Fruit fly (Drosophila melanogaster): ENCODE data around the gene CSN1b.
A peak's percentile ranks its signal among the peaks of the same experiment; 100 is the strongest.

The CSN1b gene

dm6 chr3L:18872440-18872839 lies 32.3 kb downstream of the CSN1b start, which contains the start of the genes Rad9 and Uggt:
Gene Rad9, minus strand, starts transcription at chr3L:18872553.
Gene Uggt, plus strand, starts transcription at chr3L:18872747.
- no peak for TF ChIP-seq EcR (GFP tag; optimal IDR thresholded peaks at IDR 0.05)
- TF ChIP-seq usp (GFP tag; optimal IDR thresholded peaks at IDR 0.05): no peak
- no peak for TF ChIP-seq Dll (optimal IDR thresholded peaks at IDR 0.05)
- TF ChIP-seq psq (optimal IDR thresholded peaks at IDR 0.05): no peak
- no peak for TF ChIP-seq pan (optimal IDR thresholded peaks at IDR 0.05)
- TF ChIP-seq CG8478 (optimal IDR thresholded peaks at IDR 0.05): no peak

dm6 chr3L:18870027-18870426 lies 34.7 kb downstream of the CSN1b start, which contains the start of gene Blos3:
Gene Blos3, plus strand, starts transcription at chr3L:18870224.
- TF ChIP-seq EcR (GFP tag; optimal IDR thresholded peaks at IDR 0.05) (no peak), CG8478 (optimal IDR thresholded peaks at IDR 0.05) (no peak), pan (optimal IDR thresholded peaks at IDR 0.05) (no peak)

- TF ChIP-seq psq (optimal IDR thresholded peaks at IDR 0.05) (no peak), usp (GFP tag; optimal IDR thresholded peaks at IDR 0.05) (no peak), pan (optimal IDR thresholded peaks at IDR 0.05) (no peak), CG8478 (optimal IDR thresholded peaks at IDR 0.05) (no peak), Dll (optimal IDR thresholded peaks at IDR 0.05) (no peak), EcR (GFP tag; optimal IDR thresholded peaks at IDR 0.05) (no peak)
Measured at dm6 chr3L:18869035-18869826, 35.5 kb downstream of the CSN1b start, which contains the start of gene Grx1. Gene Grx1, plus strand, starts transcription at chr3L:18869230.

dm6 chr3L:18867521-18867920 lies 37.2 kb downstream of the CSN1b start, which contains the start of gene Dysb:
Gene Dysb, plus strand, starts transcription at chr3L:18867771.
- no peak for TF ChIP-seq pan (optimal IDR thresholded peaks at IDR 0.05)
- no peak for TF ChIP-seq Dll (optimal IDR thresholded peaks at IDR 0.05)
- TF ChIP-seq EcR (GFP tag; optimal IDR thresholded peaks at IDR 0.05): no peak
- TF ChIP-seq CG8478 (optimal IDR thresholded peaks at IDR 0.05): no peak
- TF ChIP-seq psq (optimal IDR thresholded peaks at IDR 0.05): no peak
- no peak for TF ChIP-seq usp (GFP tag; optimal IDR thresholded peaks at IDR 0.05)

dm6 chr3L:18865447-18866367 lies 39.0 kb downstream of the CSN1b start, which contains the start of gene CG14074:
Gene CG14074, plus strand, starts transcription at chr3L:18866225.
- TF ChIP-seq pan (optimal IDR thresholded peaks at IDR 0.05) (no peak), CG8478 (optimal IDR thresholded peaks at IDR 0.05) (peak; percentile 20), EcR (GFP tag; optimal IDR thresholded peaks at IDR 0.05) (no peak)

- TF ChIP-seq Dll (optimal IDR thresholded peaks at IDR 0.05) (no peak), EcR (GFP tag; optimal IDR thresholded peaks at IDR 0.05) (no peak), pan (optimal IDR thresholded peaks at IDR 0.05) (no peak), CG8478 (optimal IDR thresholded peaks at IDR 0.05) (no peak)
Measured at dm6 chr3L:18863327-18863726, 41.4 kb downstream of the CSN1b start, which contains the start of gene CG6865. Gene CG6865, plus strand, starts transcription at chr3L:18863647.

- TF ChIP-seq CG8478 (optimal IDR thresholded peaks at IDR 0.05) (no peak), pan (optimal IDR thresholded peaks at IDR 0.05) (no peak), EcR (GFP tag; optimal IDR thresholded peaks at IDR 0.05) (no peak), psq (optimal IDR thresholded peaks at IDR 0.05) (no peak), usp (GFP tag; optimal IDR thresholded peaks at IDR 0.05) (no peak), Dll (optimal IDR thresholded peaks at IDR 0.05) (no peak)
Measured at dm6 chr3L:18861893-18862292, 42.8 kb downstream of the CSN1b start.

dm6 chr3L:18860467-18860866 lies 44.3 kb downstream of the CSN1b start:
- TF ChIP-seq psq (optimal IDR thresholded peaks at IDR 0.05): no peak

dm6 chr3L:18854412-18854811 lies 50.3 kb downstream of the CSN1b start:
- no peak for TF ChIP-seq CG8478 (optimal IDR thresholded peaks at IDR 0.05)
- TF ChIP-seq usp (GFP tag; optimal IDR thresholded peaks at IDR 0.05): no peak
- no peak for TF ChIP-seq Dll (optimal IDR thresholded peaks at IDR 0.05)
- TF ChIP-seq psq (optimal IDR thresholded peaks at IDR 0.05): no peak
- no peak for TF ChIP-seq pan (optimal IDR thresholded peaks at IDR 0.05)
- no peak for TF ChIP-seq EcR (GFP tag; optimal IDR thresholded peaks at IDR 0.05)

dm6 chr3L:18853439-18853838 lies 51.3 kb downstream of the CSN1b start:
- TF ChIP-seq psq (optimal IDR thresholded peaks at IDR 0.05) (no peak), EcR (GFP tag; optimal IDR thresholded peaks at IDR 0.05) (no peak), CG8478 (optimal IDR thresholded peaks at IDR 0.05) (no peak), usp (GFP tag; optimal IDR thresholded peaks at IDR 0.05) (no peak), pan (optimal IDR thresholded peaks at IDR 0.05) (no peak), Dll (optimal IDR thresholded peaks at IDR 0.05) (no peak)

All from whole organism.